Worm (Caenorhabditis elegans): ENCODE data around the gene F53B2.5.

DNA sequence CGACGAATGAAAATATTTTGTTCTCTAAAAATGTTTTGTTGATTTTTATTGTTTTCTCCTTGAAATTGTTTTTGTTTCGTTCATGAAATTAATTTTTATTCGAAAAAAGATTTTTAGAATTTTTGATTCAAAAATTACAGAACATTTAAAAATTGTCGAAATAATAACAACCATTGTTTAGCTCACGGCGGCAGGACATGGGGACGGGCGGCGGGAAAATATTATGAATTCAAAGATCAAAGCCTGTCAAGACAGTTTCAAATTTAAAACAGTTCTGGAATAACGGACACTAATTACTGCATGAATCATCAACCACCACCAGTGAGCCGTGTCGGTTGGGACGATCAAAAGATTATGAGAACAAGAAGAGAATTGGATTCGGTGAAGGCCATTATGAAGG is 29.6 kb upstream of the F53B2.5 start, which contains the start of gene snb-7:
- no peak for TF ChIP-seq snpc-4 (tag; optimal IDR thresholded peaks at IDR 0.05)
- TF ChIP-seq unc-39 (tag; optimal IDR thresholded peaks at IDR 0.05) = no peak
- no peak for TF ChIP-seq ama-1 (optimal IDR thresholded peaks at IDR 0.05)
- no peak for TF ChIP-seq Y5F2A.4 (GFP tag; optimal IDR thresholded peaks at IDR 0.05)
- TF ChIP-seq ztf-7 (tag; optimal IDR thresholded peaks at IDR 0.05) = no peak
- TF ChIP-seq skn-1 (tag; optimal IDR thresholded peaks at IDR 0.05) = no peak
- no peak for TF ChIP-seq T26A8.4 (GFP tag; IDR thresholded peaks at IDR 0.05)
- no peak for TF ChIP-seq zip-11 (GFP tag; IDR thresholded peaks at IDR 0.05)
- no peak for TF ChIP-seq unc-130 (GFP tag; optimal IDR thresholded peaks at IDR 0.05)
- no peak for TF ChIP-seq egl-27 (tag; optimal IDR thresholded peaks at IDR 0.05)
- TF ChIP-seq aly-2 (tag; optimal IDR thresholded peaks at IDR 0.05) = no peak
- TF ChIP-seq R02D3.7 (tag; optimal IDR thresholded peaks at IDR 0.05) = no peak
